Fruit fly (Drosophila melanogaster): ENCODE results near the gene bsh.
A peak's percentile ranks its signal among the peaks of the same experiment; 100 is the strongest.

Gene bsh

DNA sequence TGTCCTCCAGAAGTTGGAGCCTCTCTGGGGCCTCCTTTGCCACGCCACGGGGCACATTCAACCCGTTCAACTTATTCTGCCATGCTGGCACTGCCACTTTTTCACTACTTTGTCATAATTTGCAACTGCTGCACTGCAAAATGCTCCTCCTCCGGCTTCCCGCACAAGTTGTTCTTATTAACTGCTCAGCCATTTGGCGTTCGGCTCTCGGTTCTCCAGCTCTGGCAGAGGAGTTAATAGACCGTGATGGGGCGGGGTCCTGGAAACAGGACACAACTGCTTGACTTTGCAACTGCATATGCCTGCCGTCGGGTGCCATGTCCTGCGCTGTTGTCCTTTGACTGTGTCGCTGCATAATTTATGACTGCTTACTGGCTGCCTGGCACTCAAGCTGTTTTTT, 36.1 kb upstream of the bsh start:
- TF ChIP-seq Gug (GFP tag; IDR thresholded peaks at IDR 0.05) (no peak), dac (GFP tag; optimal IDR thresholded peaks at IDR 0.05) (no peak), Hr39 (GFP tag; optimal IDR thresholded peaks at IDR 0.05) (no peak), Sox15 (GFP tag; optimal IDR thresholded peaks at IDR 0.05) (no peak)

DNA sequence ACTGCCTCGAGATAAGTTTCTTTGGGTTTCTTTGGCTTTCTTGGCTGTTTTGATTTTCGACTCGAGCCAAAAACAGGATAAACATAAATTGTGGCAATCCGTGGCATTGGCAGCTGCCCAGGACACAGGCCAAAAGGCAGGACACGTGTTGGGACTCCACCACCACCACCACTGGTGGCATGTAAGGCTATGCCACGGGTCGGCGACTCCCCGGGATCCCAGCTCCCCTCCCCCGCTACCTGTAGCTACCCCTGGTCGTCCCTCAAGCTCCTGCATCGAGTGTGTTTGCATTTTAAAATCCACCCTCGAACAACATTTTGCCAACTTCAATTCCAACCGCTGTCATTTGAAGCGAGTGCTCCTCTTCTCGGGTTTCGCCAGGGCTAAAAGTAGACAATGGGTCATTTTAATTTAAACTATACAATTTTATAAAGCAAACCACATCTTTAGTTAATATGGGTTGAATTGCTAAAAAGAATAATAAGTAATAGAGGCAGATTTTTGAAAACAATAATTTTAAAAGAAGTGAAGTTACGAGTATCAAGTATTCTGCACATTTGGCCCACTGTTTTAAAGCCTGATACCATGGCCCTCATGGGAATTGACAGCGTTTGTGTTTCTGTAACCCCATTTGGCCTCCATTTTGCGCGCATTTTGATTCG, 33.2 kb upstream of the bsh start:
- TF ChIP-seq CG3032 (tag; optimal IDR thresholded peaks at IDR 0.05) (no peak), fd85E (GFP tag; optimal IDR thresholded peaks at IDR 0.05) (no peak), Gug (GFP tag; IDR thresholded peaks at IDR 0.05) (no peak), CG7368 (GFP tag; optimal IDR thresholded peaks at IDR 0.05) (no peak), Sox102F (GFP tag; optimal IDR thresholded peaks at IDR 0.05) (peak; percentile 24), CG11902 (GFP tag; optimal IDR thresholded peaks at IDR 0.05) (no peak), ss (GFP tag; optimal IDR thresholded peaks at IDR 0.05) (no peak), eg (GFP tag; IDR thresholded peaks at IDR 0.05) (no peak), OdsH (GFP tag; optimal IDR thresholded peaks at IDR 0.05) (no peak), CG6276 (GFP tag; optimal IDR thresholded peaks at IDR 0.05) (no peak), CG11762 (GFP tag; optimal IDR thresholded peaks at IDR 0.05; ENCODE audit: insufficient read depth) (no peak), Smox (GFP tag; optimal IDR thresholded peaks at IDR 0.05) (peak; percentile 47), CG1621 (tag; optimal IDR thresholded peaks at IDR 0.05) (no peak), CG6792 (GFP tag; optimal IDR thresholded peaks at IDR 0.05) (no peak), CG8119 (GFP tag; IDR thresholded peaks at IDR 0.05) (no peak), CG8632 (GFP tag; optimal IDR thresholded peaks at IDR 0.05) (no peak), spab (GFP tag; optimal IDR thresholded peaks at IDR 0.05) (no peak), Eip93F (GFP tag; optimal IDR thresholded peaks at IDR 0.05) (no peak), Blimp-1 (GFP tag; optimal IDR thresholded peaks at IDR 0.05) (no peak), lz (GFP tag; optimal IDR thresholded peaks at IDR 0.05) (peak; percentile 14), pdm3 (GFP tag; optimal IDR thresholded peaks at IDR 0.05) (peak; percentile 3), Met (GFP tag; optimal IDR thresholded peaks at IDR 0.05) (peak; percentile 49), Hr39 (GFP tag; optimal IDR thresholded peaks at IDR 0.05) (no peak), dsx (GFP tag; optimal IDR thresholded peaks at IDR 0.05; ENCODE audit: poor library complexity, severe bottlenecking) (no peak), Hr4 (GFP tag; optimal IDR thresholded peaks at IDR 0.05) (no peak), CG10631 (GFP tag; optimal IDR thresholded peaks at IDR 0.05) (no peak), salr (GFP tag; optimal IDR thresholded peaks at IDR 0.05) (no peak), CG31627 (GFP tag; optimal IDR thresholded peaks at IDR 0.05) (peak; percentile 10), CG4318 (GFP tag; optimal IDR thresholded peaks at IDR 0.05) (no peak), Eip78C (GFP tag) (peak; percentile 36), topi (GFP tag; optimal IDR thresholded peaks at IDR 0.05) (no peak), Sox15 (GFP tag; optimal IDR thresholded peaks at IDR 0.05) (no peak), cyc (GFP tag; optimal IDR thresholded peaks at IDR 0.05) (no peak), fd59A (GFP tag; optimal IDR thresholded peaks at IDR 0.05) (no peak), vri (GFP tag; optimal IDR thresholded peaks at IDR 0.05) (peak; percentile 10), Eip75B (GFP tag; optimal IDR thresholded peaks at IDR 0.05) (peak; percentile 18), Ets21C (GFP tag; optimal IDR thresholded peaks at IDR 0.05) (no peak), CG16779 (tag; optimal IDR thresholded peaks at IDR 0.05) (no peak), svp (GFP tag) (peak; percentile 65), net (GFP tag; optimal IDR thresholded peaks at IDR 0.05) (no peak), achi (GFP tag; optimal IDR thresholded peaks at IDR 0.05) (peak; percentile 6), CG11294 (GFP tag; IDR thresholded peaks at IDR 0.05) (no peak), acj6 (GFP tag; optimal IDR thresholded peaks at IDR 0.05) (peak; percentile 20), CG6854 (GFP tag; optimal IDR thresholded peaks at IDR 0.05) (no peak), Hr38 (GFP tag; optimal IDR thresholded peaks at IDR 0.05) (no peak), CG10669 (GFP tag; optimal IDR thresholded peaks at IDR 0.05) (no peak), CG6163 (GFP tag; IDR thresholded peaks at IDR 0.05) (no peak), Sox14 (GFP tag; optimal IDR thresholded peaks at IDR 0.05) (no peak), dac (GFP tag; optimal IDR thresholded peaks at IDR 0.05) (no peak), CG3919 (GFP tag; optimal IDR thresholded peaks at IDR 0.05) (no peak)
